Worm (Caenorhabditis elegans): Measurements from ENCODE around the gene nhr-105.

Gene nhr-105

ce11 chrIV:7045362-7045936 is 4.5 kb upstream of the nhr-105 start:
- TF ChIP-seq lsy-2 (tag; optimal IDR thresholded peaks at IDR 0.05), result peak in 1 of 2 experiments; percentile 46
- TF ChIP-seq snpc-4 (tag; optimal IDR thresholded peaks at IDR 0.05), result no peak
- no peak for TF ChIP-seq nhr-12 (tag; optimal IDR thresholded peaks at IDR 0.05)
- no peak for TF ChIP-seq mdl-1 (tag; optimal IDR thresholded peaks at IDR 0.05)
- TF ChIP-seq sma-9 (GFP tag; optimal IDR thresholded peaks at IDR 0.05), result peak; percentile 22
- TF ChIP-seq sma-9 (tag; optimal IDR thresholded peaks at IDR 0.05), result no peak
- TF ChIP-seq fos-1 (tag; optimal IDR thresholded peaks at IDR 0.05), result peak; percentile 60
- TF ChIP-seq skn-1 (tag; optimal IDR thresholded peaks at IDR 0.05), result peak; percentile 70

ce11 chrIV:7046641-7047361 is 3.2 kb upstream of the nhr-105 start:
- TF ChIP-seq nhr-237 (tag; optimal IDR thresholded peaks at IDR 0.05) (no peak), nhr-129 (tag; optimal IDR thresholded peaks at IDR 0.05) (peak; percentile 27), ama-1 (optimal IDR thresholded peaks at IDR 0.05) (no peak), blmp-1 (tag; optimal IDR thresholded peaks at IDR 0.05; ENCODE audit: insufficient read depth) (no peak), ceh-82 (tag; optimal IDR thresholded peaks at IDR 0.05) (no peak), ztf-4 (tag; optimal IDR thresholded peaks at IDR 0.05) (no peak), ztf-1 (GFP tag; conservative IDR thresholded peaks at IDR 0.05) (no peak), lin-13 (GFP tag; optimal IDR thresholded peaks at IDR 0.05) (no peak), lin-11 (tag; optimal IDR thresholded peaks at IDR 0.05) (no peak), unc-39 (tag; optimal IDR thresholded peaks at IDR 0.05) (no peak), nhr-77 (tag; optimal IDR thresholded peaks at IDR 0.05) (no peak), peb-1 (tag; optimal IDR thresholded peaks at IDR 0.05) (no peak), crh-2 (tag; optimal IDR thresholded peaks at IDR 0.05) (no peak), sem-4 (tag; optimal IDR thresholded peaks at IDR 0.05) (no peak), elt-3 (tag; optimal IDR thresholded peaks at IDR 0.05) (no peak), elt-1 (tag; optimal IDR thresholded peaks at IDR 0.05) (no peak), skn-1 (tag; optimal IDR thresholded peaks at IDR 0.05) (no peak), ztf-11 (tag; optimal IDR thresholded peaks at IDR 0.05) (no peak), alr-1 (tag; optimal IDR thresholded peaks at IDR 0.05) (no peak), nhr-23 (tag; optimal IDR thresholded peaks at IDR 0.05) (no peak), mab-5 (tag; optimal IDR thresholded peaks at IDR 0.05) (no peak), Y55F3AM.14 (GFP tag; optimal IDR thresholded peaks at IDR 0.05) (no peak), nhr-6 (tag; optimal IDR thresholded peaks at IDR 0.05) (peak; percentile 19), dmd-4 (tag; optimal IDR thresholded peaks at IDR 0.05) (no peak), fos-1 (tag; optimal IDR thresholded peaks at IDR 0.05) (peak; percentile 10), unc-55 (GFP tag; optimal IDR thresholded peaks at IDR 0.05) (no peak), R02D3.7 (tag; optimal IDR thresholded peaks at IDR 0.05) (no peak), nhr-21 (tag; optimal IDR thresholded peaks at IDR 0.05) (peak; percentile 27), sma-9 (GFP tag; optimal IDR thresholded peaks at IDR 0.05) (peak; percentile 40), sma-9 (tag; optimal IDR thresholded peaks at IDR 0.05) (no peak), zag-1 (tag; optimal IDR thresholded peaks at IDR 0.05) (no peak), nhr-12 (tag; optimal IDR thresholded peaks at IDR 0.05) (no peak), snpc-4 (tag; optimal IDR thresholded peaks at IDR 0.05) (no peak), gmeb-1 (tag; optimal IDR thresholded peaks at IDR 0.05) (no peak), egl-27 (tag; optimal IDR thresholded peaks at IDR 0.05) (no peak), lsy-2 (tag; optimal IDR thresholded peaks at IDR 0.05) (peak in 1 of 2 experiments; percentile 43), ceh-16 (tag; optimal IDR thresholded peaks at IDR 0.05) (no peak), mdl-1 (tag; optimal IDR thresholded peaks at IDR 0.05) (no peak), sma-3 (GFP tag; optimal IDR thresholded peaks at IDR 0.05) (no peak), nhr-25 (tag; optimal IDR thresholded peaks at IDR 0.05) (no peak)

ce11 chrIV:7047762-7048178 is 2.2 kb upstream of the nhr-105 start:
- TF ChIP-seq lin-13 (GFP tag; optimal IDR thresholded peaks at IDR 0.05), result peak; percentile 29
- TF ChIP-seq gmeb-1 (tag; optimal IDR thresholded peaks at IDR 0.05), result peak; percentile 78
- peak; percentile 56 to 58 for TF ChIP-seq mdl-1 (tag; optimal IDR thresholded peaks at IDR 0.05)
- TF ChIP-seq aly-2 (tag; optimal IDR thresholded peaks at IDR 0.05), result no peak
- no peak for TF ChIP-seq unc-55 (GFP tag; optimal IDR thresholded peaks at IDR 0.05)
- TF ChIP-seq F13H6.1 (tag; optimal IDR thresholded peaks at IDR 0.05), result peak; percentile 86
- peak; percentile 87 for TF ChIP-seq fos-1 (tag; optimal IDR thresholded peaks at IDR 0.05)
- TF ChIP-seq ztf-4 (tag; optimal IDR thresholded peaks at IDR 0.05), result peak; percentile 54
- no peak for TF ChIP-seq ceh-82 (tag; optimal IDR thresholded peaks at IDR 0.05)
- TF ChIP-seq sma-3 (GFP tag; optimal IDR thresholded peaks at IDR 0.05), result peak; percentile 84
- TF ChIP-seq egl-27 (tag; optimal IDR thresholded peaks at IDR 0.05), result peak; percentile 5
- TF ChIP-seq sem-4 (tag; optimal IDR thresholded peaks at IDR 0.05), result peak; percentile 44
- peak; percentile 59 for TF ChIP-seq blmp-1 (tag; optimal IDR thresholded peaks at IDR 0.05; ENCODE audit: insufficient read depth)
- TF ChIP-seq ZK546.5 (tag; optimal IDR thresholded peaks at IDR 0.05), result no peak
- TF ChIP-seq nhr-237 (tag; optimal IDR thresholded peaks at IDR 0.05), result no peak
- TF ChIP-seq zag-1 (tag; optimal IDR thresholded peaks at IDR 0.05), result no peak
- TF ChIP-seq unc-62 (GFP tag; optimal IDR thresholded peaks at IDR 0.05), result no peak
- TF ChIP-seq snpc-4 (tag; optimal IDR thresholded peaks at IDR 0.05), result no peak
- TF ChIP-seq nhr-129 (tag; optimal IDR thresholded peaks at IDR 0.05), result peak; percentile 81
- peak; percentile 62 for TF ChIP-seq C34F6.9 (tag; optimal IDR thresholded peaks at IDR 0.05)
- peak in 1 of 2 experiments; percentile 48 for TF ChIP-seq lsy-2 (tag; optimal IDR thresholded peaks at IDR 0.05)
- no peak for TF ChIP-seq alr-1 (tag; optimal IDR thresholded peaks at IDR 0.05)
- peak; percentile 73 for TF ChIP-seq nhr-6 (tag; optimal IDR thresholded peaks at IDR 0.05)
- TF ChIP-seq nhr-12 (tag; optimal IDR thresholded peaks at IDR 0.05), result no peak
- no peak for TF ChIP-seq mbf-1 (tag; optimal IDR thresholded peaks at IDR 0.05)
- TF ChIP-seq lin-11 (tag; optimal IDR thresholded peaks at IDR 0.05), result no peak
- peak; percentile 13 for TF ChIP-seq nhr-11 (tag; optimal IDR thresholded peaks at IDR 0.05)
- TF ChIP-seq crh-2 (tag; optimal IDR thresholded peaks at IDR 0.05), result peak; percentile 86

All from whole organism, L2 larva.